Worm (Caenorhabditis elegans): ENCODE measurements around the gene C16C8.12.

Gene C16C8.12

DNA sequence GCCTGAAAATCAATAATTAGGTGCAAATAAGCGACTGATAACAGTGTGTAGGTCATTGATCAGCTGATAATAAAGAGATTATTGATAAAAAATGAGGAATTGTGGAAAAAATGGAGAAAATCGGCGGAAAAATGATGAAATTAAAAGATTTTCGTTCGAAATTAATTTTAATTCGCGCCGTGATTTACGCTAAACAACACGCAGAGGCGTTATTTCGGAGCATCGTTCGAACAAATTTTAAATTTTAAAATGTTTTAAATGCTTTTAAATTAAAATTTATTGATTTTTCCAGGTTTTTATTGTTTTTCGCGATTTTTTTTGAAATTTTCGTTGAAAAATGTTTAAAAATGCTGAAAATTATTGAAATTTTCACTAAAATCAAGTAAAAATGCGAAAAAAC is 46.9 kb downstream of the C16C8.12 start, which contains the start of gene Y49F6B.9:
TSS of gene Y49F6B.9 (minus strand) at position 2 of the 400 bp plus-strand sequence.
- TF ChIP-seq pha-4 (tag; optimal IDR thresholded peaks at IDR 0.05) (no peak), bed-2 (GFP tag; IDR thresholded peaks at IDR 0.05) (no peak), nhr-179 (tag; optimal IDR thresholded peaks at IDR 0.05) (no peak), efl-1 (GFP tag; optimal IDR thresholded peaks at IDR 0.05) (peak; percentile 40), hrde-1 (tag; optimal IDR thresholded peaks at IDR 0.05; ENCODE audit: borderline replicate concordance) (no peak), ekl-4 (GFP tag; IDR thresholded peaks at IDR 0.05) (no peak), tbp1 (GFP tag; optimal IDR thresholded peaks at IDR 0.05) (no peak), nhr-27 (tag; optimal IDR thresholded peaks at IDR 0.05) (no peak), attf-3 (GFP tag; conservative IDR thresholded peaks at IDR 0.05) (peak; percentile 85), chd-7 (tag; optimal IDR thresholded peaks at IDR 0.05) (no peak), repo-1 (tag; optimal IDR thresholded peaks at IDR 0.05) (no peak), mcd-1 (GFP tag; IDR thresholded peaks at IDR 0.05) (no peak)

DNA sequence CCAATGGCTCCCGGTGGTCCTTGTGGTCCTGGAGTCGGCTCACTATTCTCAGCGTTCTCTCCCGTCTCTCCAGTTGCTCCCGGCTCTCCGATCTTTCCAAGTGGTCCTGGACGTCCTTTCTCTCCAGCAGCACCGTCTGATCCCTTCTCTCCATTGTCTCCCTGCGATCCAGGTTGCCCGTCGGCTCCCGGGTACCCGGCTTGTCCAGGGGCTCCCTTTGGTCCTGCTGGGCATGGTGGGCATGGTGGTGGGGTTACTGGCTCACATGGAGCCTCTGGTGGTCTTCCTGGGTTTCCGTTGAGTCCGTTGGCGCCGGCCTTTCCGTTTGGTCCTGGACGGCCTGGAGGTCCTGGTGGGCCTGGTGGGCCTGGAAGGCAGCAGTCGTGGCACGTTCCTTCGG is 47.9 kb downstream of the C16C8.12 start:
- TF ChIP-seq lin-26 (GFP tag; IDR thresholded peaks at IDR 0.05) = peak; percentile 58; the same call in 1 of the 2 replicates
- no peak for TF ChIP-seq lin-40 (tag; optimal IDR thresholded peaks at IDR 0.05)
- TF ChIP-seq hlh-26 (GFP tag; conservative IDR thresholded peaks at IDR 0.05) = no peak
- TF ChIP-seq hmg-1.2 (GFP tag; IDR thresholded peaks at IDR 0.05) = no peak
- no peak for TF ChIP-seq hmg-20 (GFP tag; IDR thresholded peaks at IDR 0.05)
- TF ChIP-seq snpc-4 (GFP tag; optimal IDR thresholded peaks at IDR 0.05) = no peak
- no peak for TF ChIP-seq snpc-4 (tag; optimal IDR thresholded peaks at IDR 0.05)
- TF ChIP-seq dpl-1 (GFP tag; optimal IDR thresholded peaks at IDR 0.05) = no peak
- 0 out of 2 replicates have a peak, but pooled peaks have one; percentile 14 for TF ChIP-seq mcd-1 (GFP tag; IDR thresholded peaks at IDR 0.05)
- no peak for TF ChIP-seq B0261.1 (tag; optimal IDR thresholded peaks at IDR 0.05)
- TF ChIP-seq nfyb-1 (GFP tag; IDR thresholded peaks at IDR 0.05) = 0 out of 2 replicates have a peak, but pooled peaks have one; percentile 26
- TF ChIP-seq tbp1 (GFP tag; optimal IDR thresholded peaks at IDR 0.05) = no peak
- TF ChIP-seq bed-2 (GFP tag; IDR thresholded peaks at IDR 0.05) = no peak
- peak; percentile 88 for TF ChIP-seq zfh-2 (GFP tag; conservative IDR thresholded peaks at IDR 0.05)
- TF ChIP-seq T07F8.4 (tag; optimal IDR thresholded peaks at IDR 0.05) = no peak
- TF ChIP-seq K11D2.4 (GFP tag; IDR thresholded peaks at IDR 0.05) = no peak
- peak; percentile 88 for TF ChIP-seq egrh-3 (GFP tag; IDR thresholded peaks at IDR 0.05)

- TF ChIP-seq bed-1 (GFP tag; IDR thresholded peaks at IDR 0.05) = no peak
- 0 out of 2 replicates have a peak, but pooled peaks have one; percentile 9 for TF ChIP-seq attf-6 (GFP tag; IDR thresholded peaks at IDR 0.05)
These were observed 49.5 kb downstream of the C16C8.12 start for ce11 chrII:3502011-3502410.

DNA sequence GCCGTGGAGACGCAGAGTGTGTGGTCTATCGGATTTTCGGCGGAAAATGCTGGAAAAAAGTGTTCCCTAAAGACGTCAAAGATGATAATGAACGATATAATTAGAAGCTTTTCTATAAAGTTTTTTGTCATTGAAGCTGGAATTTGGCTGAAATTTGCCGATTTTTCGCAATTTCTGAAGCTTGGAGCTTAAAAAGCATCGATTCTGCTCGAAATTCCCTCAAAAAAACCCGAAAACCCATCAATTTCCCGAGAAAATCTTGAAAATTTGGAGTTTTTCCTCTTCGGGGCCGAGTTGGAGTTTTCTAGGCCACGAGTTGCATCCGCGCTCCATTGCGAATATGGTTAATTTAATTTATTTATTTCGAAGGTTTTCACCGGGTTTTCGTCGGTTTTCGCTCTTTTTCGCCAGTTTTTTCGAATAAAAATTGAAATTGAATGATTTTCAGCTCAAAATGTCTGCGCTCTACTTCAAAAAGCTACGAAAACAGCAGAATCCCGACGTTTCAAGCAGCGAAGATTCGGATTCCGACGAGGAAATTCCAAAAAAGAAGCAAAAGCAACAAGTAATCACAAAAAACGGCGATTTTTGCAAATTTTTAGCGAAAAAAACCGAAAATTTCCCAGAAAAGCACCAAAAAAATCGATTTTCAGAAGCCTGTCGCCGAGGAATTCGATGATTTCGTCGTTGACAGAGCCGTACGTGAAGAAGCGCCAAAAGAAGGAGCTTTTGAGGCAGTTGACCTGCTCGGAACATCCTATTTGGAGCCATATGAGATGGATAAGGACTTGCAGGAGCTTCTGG is 50.2 kb downstream of the C16C8.12 start, which contains the start of the genes col-71 and Y49F6B.2:
TSS of gene col-71 (minus strand) at position 51 of the 804 bp plus-strand sequence.
TSS of gene Y49F6B.2 (plus strand) at position 449 of the 804 bp plus-strand sequence.
- TF ChIP-seq ceh-100 (GFP tag; IDR thresholded peaks at IDR 0.05) = peak; percentile 39
- no peak for TF ChIP-seq repo-1 (tag; optimal IDR thresholded peaks at IDR 0.05)
- no peak for TF ChIP-seq aptf-3 (GFP tag; IDR thresholded peaks at IDR 0.05)
- TF ChIP-seq let-607 (tag; optimal IDR thresholded peaks at IDR 0.05) = peak in 1 of 2 experiments; percentile 52
- no peak for TF ChIP-seq hlh-26 (GFP tag; conservative IDR thresholded peaks at IDR 0.05)
- TF ChIP-seq D2030.7 (GFP tag; IDR thresholded peaks at IDR 0.05) = peak; percentile 46
- TF ChIP-seq dox-1 (GFP tag; IDR thresholded peaks at IDR 0.05) = peak; percentile 92
- TF ChIP-seq snpc-1.3 (tag; optimal IDR thresholded peaks at IDR 0.05; ENCODE audit: insufficient read depth) = no peak
- TF ChIP-seq attf-5 (GFP tag; optimal IDR thresholded peaks at IDR 0.05) = peak; percentile 58
- TF ChIP-seq Y56A3A.18 (GFP tag; IDR thresholded peaks at IDR 0.05) = no peak
- peak in 2 of 3 experiments; percentile 21 to 67 for TF ChIP-seq lin-35 (GFP tag; optimal IDR thresholded peaks at IDR 0.05)
- TF ChIP-seq bed-2 (GFP tag; IDR thresholded peaks at IDR 0.05) = peak; percentile 59; the same call in 1 of the 2 replicates
- peak; percentile 58; the same call in 1 of the 2 replicates for TF ChIP-seq pbrm-1 (GFP tag; IDR thresholded peaks at IDR 0.05)
- no peak for TF ChIP-seq C06A6.2 (GFP tag; conservative IDR thresholded peaks at IDR 0.05)
- 0 out of 2 replicates have a peak, but pooled peaks have one; percentile 30 for TF ChIP-seq egrh-3 (GFP tag; IDR thresholded peaks at IDR 0.05)
- TF ChIP-seq mel-28 (tag; optimal IDR thresholded peaks at IDR 0.05; ENCODE audit: borderline replicate concordance) = no peak
- peak; percentile 37 to 49 for TF ChIP-seq rec-8 (tag; optimal IDR thresholded peaks at IDR 0.05)
